Worm (Caenorhabditis elegans) whole organism, late embryonic: ENCODE measurements around the gene spe-27.

Experiments used
- C38D4.7 ChIP-seq: fragments of 200-800 bp; sonication (Bioruptor generic); optimal IDR thresholded peaks from 2 replicates; lab custom pipeline; 2018; ENCODE audit warnings: mild to moderate bottlenecking, missing genetic modification characterization, moderate library complexity, missing compliant biosample characterization
- K02D7.2 ChIP-seq: sonication (generic microtip); optimal IDR thresholded peaks from 2 replicates; lab custom pipeline; 2017; ENCODE audit warnings: mild to moderate bottlenecking, missing genetic modification characterization, missing compliant biosample characterization
- K09A11.1 ChIP-seq: sonication (generic microtip); optimal IDR thresholded peaks from 2 replicates; lab custom pipeline; 2017; ENCODE audit warnings: antibody characterized with exemption, mild to moderate bottlenecking, missing genetic modification characterization, missing compliant biosample characterization; ENCODE audit not compliant: insufficient read depth
- T23F11.4 ChIP-seq: fragments of 200-800 bp; sonication (Bioruptor generic); optimal IDR thresholded peaks from 2 replicates; lab custom pipeline; 2018; ENCODE audit warnings: mild to moderate bottlenecking, missing genetic modification characterization, missing compliant biosample characterization
- Y22D7AL.16 ChIP-seq: sonication (generic microtip); optimal IDR thresholded peaks from 2 replicates; lab custom pipeline; 2016; ENCODE audit warnings: missing genetic modification characterization, missing compliant biosample characterization
- ahr-1 ChIP-seq: sonication (generic microtip); optimal IDR thresholded peaks from 2 replicates; lab custom pipeline; 2016; ENCODE audit warnings: missing genetic modification characterization, missing compliant biosample characterization
- ceh-18 ChIP-seq: sonication (generic microtip); optimal IDR thresholded peaks from 2 replicates; lab custom pipeline; 2016; ENCODE audit warnings: missing genetic modification characterization, missing compliant biosample characterization
- ceh-19 ChIP-seq: fragments of 200-800 bp; sonication (Bioruptor generic); optimal IDR thresholded peaks from 2 replicates; lab custom pipeline; 2018; ENCODE audit warnings: mild to moderate bottlenecking, missing genetic modification characterization, missing compliant biosample characterization
- ceh-24 ChIP-seq: sonication (generic microtip); optimal IDR thresholded peaks from 2 replicates; lab custom pipeline; 2016; ENCODE audit warnings: mild to moderate bottlenecking, missing genetic modification characterization, missing compliant biosample characterization
- ceh-30 ChIP-seq: fragments of 150-350 bp; optimal IDR thresholded peaks from 2 replicates; lab custom pipeline; 2014; ENCODE audit warnings: missing biosample characterization, missing genetic modification characterization
- ceh-31 ChIP-seq: sonication (generic microtip); optimal IDR thresholded peaks from 2 replicates; lab custom pipeline; 2016; ENCODE audit warnings: missing genetic modification characterization, missing compliant biosample characterization
- ceh-45 ChIP-seq: fragments of 200-800 bp; sonication (Bioruptor generic); IDR thresholded peaks from 2 replicates; pipeline ENCODE4 v1.3.6; 2022; ENCODE audit warnings: missing genetic modification reagents, missing genetic modification characterization, missing compliant biosample characterization
- ceh-48 ChIP-seq: sonication (generic microtip); optimal IDR thresholded peaks from 2 replicates; lab custom pipeline; 2016; ENCODE audit warnings: missing genetic modification characterization, inconsistent platforms, missing compliant biosample characterization
- ceh-9 ChIP-seq: sonication (generic microtip); optimal IDR thresholded peaks from 2 replicates; lab custom pipeline; 2016; ENCODE audit warnings: mild to moderate bottlenecking, missing genetic modification characterization, inconsistent platforms, missing compliant biosample characterization
- che-1 ChIP-seq: sonication (generic microtip); optimal IDR thresholded peaks from 2 replicates; lab custom pipeline; 2016; ENCODE audit warnings: mild to moderate bottlenecking, missing genetic modification characterization, missing compliant biosample characterization
- dmd-4 ChIP-seq: sonication (generic microtip); optimal IDR thresholded peaks from 2 replicates; lab custom pipeline; 2016; ENCODE audit warnings: borderline replicate concordance, missing genetic modification characterization, missing compliant biosample characterization
- fax-1 ChIP-seq: sonication (generic microtip); optimal IDR thresholded peaks from 2 replicates; lab custom pipeline; 2016; ENCODE audit warnings: missing genotype, missing genetic modification characterization, missing compliant biosample characterization
- fkh-10 ChIP-seq: fragments of 150-350 bp; optimal IDR thresholded peaks from 2 replicates; lab custom pipeline; 2014; ENCODE audit warnings: missing biosample characterization, missing genetic modification reagents, missing genetic modification characterization
- gmeb-2 ChIP-seq: sonication (generic microtip); optimal IDR thresholded peaks from 2 replicates; lab custom pipeline; 2016; ENCODE audit warnings: missing genetic modification characterization, inconsistent platforms, missing compliant biosample characterization
- hlh-13 ChIP-seq: fragments of 200-800 bp; sonication (Bioruptor generic); optimal IDR thresholded peaks from 2 replicates; lab custom pipeline; 2018; ENCODE audit warnings: mild to moderate bottlenecking, missing genetic modification characterization, missing compliant biosample characterization
- hlh-15 ChIP-seq: sonication (generic microtip); optimal IDR thresholded peaks from 2 replicates; lab custom pipeline; 2016; ENCODE audit warnings: missing genetic modification characterization, missing compliant biosample characterization
- hlh-6 ChIP-seq: sonication (generic microtip); optimal IDR thresholded peaks from 2 replicates; lab custom pipeline; 2016; ENCODE audit warnings: missing genotype, missing genetic modification characterization, missing compliant biosample characterization
- hlh-8 ChIP-seq: sonication (generic microtip); optimal IDR thresholded peaks from 2 replicates; lab custom pipeline; 2016; ENCODE audit warnings: missing genotype, missing genetic modification characterization, missing compliant biosample characterization
- lim-6 ChIP-seq: sonication (generic microtip); optimal IDR thresholded peaks from 2 replicates; lab custom pipeline; 2016; ENCODE audit warnings: missing genetic modification characterization, missing compliant biosample characterization
- nhr-232 ChIP-seq: sonication (generic microtip); optimal IDR thresholded peaks from 2 replicates; lab custom pipeline; 2016; ENCODE audit warnings: missing genetic modification characterization, missing compliant biosample characterization
- odd-2 ChIP-seq: sonication (generic microtip); optimal IDR thresholded peaks from 2 replicates; lab custom pipeline; 2017; ENCODE audit warnings: antibody characterized with exemption, mild to moderate bottlenecking, missing genetic modification characterization, missing compliant biosample characterization
- pag-3 ChIP-seq: sonication (generic microtip); optimal IDR thresholded peaks from 2 replicates; lab custom pipeline; 2016; ENCODE audit warnings: missing compliant biosample characterization, missing genetic modification characterization, borderline replicate concordance
- pax-1 ChIP-seq: fragments of 150-350 bp; optimal IDR thresholded peaks from 2 replicates; lab custom pipeline; 2014; ENCODE audit warnings: missing biosample characterization, missing genetic modification characterization
- pqm-1 ChIP-seq: sonication (generic microtip); optimal IDR thresholded peaks from 2 replicates; lab custom pipeline; 2016; ENCODE audit warnings: missing genetic modification characterization, missing compliant biosample characterization
- ref-2 ChIP-seq: sonication (generic microtip); optimal IDR thresholded peaks from 2 replicates; lab custom pipeline; 2016; ENCODE audit warnings: missing genetic modification characterization, missing compliant biosample characterization
- rnt-1 ChIP-seq: sonication (generic microtip); optimal IDR thresholded peaks from 2 replicates; lab custom pipeline; 2016; ENCODE audit warnings: missing genetic modification characterization, missing compliant biosample characterization
- sdc-2 ChIP-seq: sonication (generic microtip); optimal IDR thresholded peaks from 2 replicates; lab custom pipeline; 2016; ENCODE audit warnings: missing genotype, missing genetic modification characterization, missing compliant biosample characterization
- sox-2 ChIP-seq: fragments of 200-800 bp; sonication (Bioruptor generic); IDR thresholded peaks from 2 replicates; pipeline ENCODE4 v1.3.6; 2022; ENCODE audit warnings: missing genetic modification reagents, missing genetic modification characterization, missing compliant biosample characterization
- tbx-2 ChIP-seq: sonication (generic microtip); optimal IDR thresholded peaks from 2 replicates; lab custom pipeline; 2016; ENCODE audit warnings: missing genetic modification characterization, missing compliant biosample characterization
- unc-42 ChIP-seq: sonication (generic microtip); optimal IDR thresholded peaks from 2 replicates; lab custom pipeline; 2016; ENCODE audit warnings: missing genotype, missing genetic modification characterization, missing compliant biosample characterization
- unc-86 ChIP-seq: sonication (generic microtip); optimal IDR thresholded peaks from 2 replicates; lab custom pipeline; 2016; ENCODE audit warnings: missing genetic modification characterization, missing compliant biosample characterization
- zip-5 ChIP-seq: sonication (generic microtip); optimal IDR thresholded peaks from 2 replicates; lab custom pipeline; 2016; ENCODE audit warnings: missing genetic modification characterization, missing compliant biosample characterization
- ztf-16 ChIP-seq: sonication (generic microtip); optimal IDR thresholded peaks from 2 replicates; lab custom pipeline; 2017; ENCODE audit warnings: missing genetic modification characterization, missing compliant biosample characterization

Gene spe-27

ce11 chrIV:5886605-5887004, 20.9 kb upstream of the spe-27 start:
- TF ChIP-seq rnt-1 (tag; lab: Kevin White, UChicago), result no peak
- no peak for TF ChIP-seq pax-1 (tag; lab: Kevin White, UChicago)
- TF ChIP-seq, all 69 proteins: peak for 0

- no peak for TF ChIP-seq ceh-19 (GFP tag; lab: Kevin White, UChicago)
- TF ChIP-seq ceh-24, result no peak
- TF ChIP-seq K09A11.1 (tag; lab: Kevin White, UChicago), result no peak
- TF ChIP-seq unc-86 (tag; lab: Kevin White, UChicago), result no peak
- no peak for TF ChIP-seq dmd-4 (tag; lab: Kevin White, UChicago)
- TF ChIP-seq zip-5, result no peak
- no peak for TF ChIP-seq ceh-30 (tag; lab: Kevin White, UChicago)
- TF ChIP-seq ceh-9 (tag; lab: Kevin White, UChicago), result no peak
- TF ChIP-seq tbx-2 (tag; lab: Kevin White, UChicago), result no peak
- TF ChIP-seq ceh-45, result no peak
- no peak for TF ChIP-seq che-1 (tag; lab: Kevin White, UChicago)
- no peak for TF ChIP-seq fax-1 (tag; lab: Kevin White, UChicago)
- no peak for TF ChIP-seq hlh-6 (tag; lab: Kevin White, UChicago)
- TF ChIP-seq sox-2 (GFP tag; lab: Robert Waterston, UW), result no peak
- TF ChIP-seq pqm-1 (tag; lab: Kevin White, UChicago), result no peak
- TF ChIP-seq rnt-1 (tag; lab: Kevin White, UChicago), result no peak
- no peak for TF ChIP-seq nhr-232 (tag; lab: Kevin White, UChicago)
- no peak for TF ChIP-seq T23F11.4 (GFP tag; lab: Kevin White, UChicago)
These were observed 19.6 kb upstream of the spe-27 start, which contains the start of gene glf-1 for ce11 chrIV:5885180-5885887. Gene glf-1, plus strand, starts transcription at chrIV:5885835.

- TF ChIP-seq fkh-10 (GFP tag; lab: Kevin White, UChicago) (no peak), ztf-16 (no peak), hlh-13 (no peak), ceh-31 (tag; lab: Kevin White, UChicago) (no peak), sdc-2 (tag; lab: Kevin White, UChicago) (no peak), C38D4.7 (GFP tag; lab: Kevin White, UChicago) (no peak), ceh-18 (tag; lab: Kevin White, UChicago) (no peak), odd-2 (no peak), ahr-1 (tag; lab: Kevin White, UChicago) (no peak), zip-5 (no peak), ref-2 (no peak), K02D7.2 (no peak), lim-6 (tag; lab: Kevin White, UChicago) (no peak), pqm-1 (tag; lab: Kevin White, UChicago) (no peak), tbx-2 (tag; lab: Kevin White, UChicago) (no peak), gmeb-2 (tag; lab: Kevin White, UChicago) (no peak)
These were observed 18.8 kb upstream of the spe-27 start, which contains the start of gene H04M03.11 for ce11 chrIV:5884500-5884899. Gene H04M03.11, minus strand, starts transcription at chrIV:5884600.

ce11 chrIV:5879853-5880252, 14.1 kb upstream of the spe-27 start, which contains the start of gene srv-22:
Gene srv-22, minus strand, starts transcription at chrIV:5879953.
- TF ChIP-seq ceh-48 (tag; lab: Kevin White, UChicago), result no peak
- TF ChIP-seq hlh-8 (tag; lab: Kevin White, UChicago), result no peak
- no peak for TF ChIP-seq unc-42
- TF ChIP-seq hlh-6 (tag; lab: Kevin White, UChicago), result no peak
- TF ChIP-seq pag-3 (tag; lab: Kevin White, UChicago), result no peak
- no peak for TF ChIP-seq ref-2
- no peak for TF ChIP-seq Y22D7AL.16 (tag; lab: Kevin White, UChicago)
- no peak for TF ChIP-seq ztf-16
- TF ChIP-seq zip-5, result no peak
- TF ChIP-seq lim-6 (tag; lab: Kevin White, UChicago), result no peak
- TF ChIP-seq ceh-30 (tag; lab: Kevin White, UChicago), result no peak
- no peak for TF ChIP-seq hlh-15 (tag; lab: Kevin White, UChicago)
